Fruit fly (Drosophila melanogaster) whole organism, prepupa: ENCODE measurements around the gene CG33703.

Experiments used
- Blimp-1 ChIP-seq: fragments of 200-800 bp; sonication (Bioruptor generic); optimal IDR thresholded peaks from 3 replicates; lab custom pipeline; 2017; ENCODE audit warnings: missing biosample characterization, missing genetic modification characterization, mild to moderate bottlenecking, moderate library complexity, missing genetic modification reagents
- CG10631 ChIP-seq: fragments of 200-800 bp; sonication (Bioruptor generic); optimal IDR thresholded peaks from 2 replicates; lab custom pipeline; 2016; ENCODE audit warnings: missing biosample characterization, missing genetic modification characterization
- CG10669 ChIP-seq: fragments of 200-800 bp; sonication (Bioruptor generic); optimal IDR thresholded peaks from 3 replicates; lab custom pipeline; 2018; ENCODE audit warnings: missing biosample characterization, mild to moderate bottlenecking, missing genetic modification characterization, moderate library complexity
- CG11762 ChIP-seq: fragments of 200-800 bp; sonication (Bioruptor generic); optimal IDR thresholded peaks from 3 replicates; lab custom pipeline; 2016; ENCODE audit warnings: missing biosample characterization, missing genetic modification characterization; ENCODE audit not compliant: insufficient read depth
- CG11902 ChIP-seq: fragments of 200-800 bp; sonication (Bioruptor generic); optimal IDR thresholded peaks from 3 replicates; lab custom pipeline; 2016; ENCODE audit warnings: missing biosample characterization, missing genetic modification characterization
- CG15336 ChIP-seq: fragments of 200-800 bp; sonication (Bioruptor generic); IDR thresholded peaks from 2 replicates; pipeline ENCODE4 v1.3.6; 2022; ENCODE audit warnings: missing biosample characterization, missing genetic modification characterization
- CG16779 ChIP-seq: fragments of 200-800 bp; sonication (Bioruptor generic); optimal IDR thresholded peaks from 3 replicates; lab custom pipeline; 2017; ENCODE audit warnings: missing biosample characterization, mild to moderate bottlenecking, missing genetic modification characterization
- CG3032 ChIP-seq: fragments of 200-800 bp; optimal IDR thresholded peaks from 2 replicates; lab custom pipeline; 2019; ENCODE audit warnings: missing biosample characterization, mild to moderate bottlenecking, missing genetic modification characterization, moderate library complexity
- CG31627 ChIP-seq: fragments of 200-800 bp; sonication (Bioruptor generic); optimal IDR thresholded peaks from 3 replicates; lab custom pipeline; 2016; ENCODE audit warnings: missing biosample characterization, missing genetic modification characterization
- CG34406 ChIP-seq: fragments of 200-800 bp; sonication (Bioruptor generic); optimal IDR thresholded peaks from 3 replicates; lab custom pipeline; 2016; ENCODE audit warnings: missing biosample characterization, missing genetic modification characterization
- CG3919 ChIP-seq: fragments of 200-800 bp; sonication (Bioruptor generic); optimal IDR thresholded peaks from 3 replicates; lab custom pipeline; 2016; ENCODE audit warnings: missing biosample characterization, missing genetic modification characterization
- CG6163 ChIP-seq: fragments of 200-800 bp; sonication (Bioruptor generic); IDR thresholded peaks from 3 replicates; pipeline ENCODE4 v1.3.6; 2022; ENCODE audit warnings: missing biosample characterization, missing genetic modification characterization
- CG6276 ChIP-seq: fragments of 200-800 bp; sonication (Bioruptor generic); optimal IDR thresholded peaks from 2 replicates; lab custom pipeline; 2017; ENCODE audit warnings: missing biosample characterization, mild to moderate bottlenecking, missing genetic modification characterization
- CG6792 ChIP-seq: fragments of 200-800 bp; sonication (Bioruptor generic); optimal IDR thresholded peaks from 3 replicates; lab custom pipeline; 2016; ENCODE audit warnings: missing biosample characterization, missing genetic modification characterization
- CG6808 ChIP-seq: fragments of 200-800 bp; sonication (Bioruptor generic); optimal IDR thresholded peaks from 3 replicates; lab custom pipeline; 2017; ENCODE audit warnings: missing biosample characterization, missing genetic modification characterization, mild to moderate bottlenecking, moderate library complexity, missing genetic modification reagents
- CG6854 ChIP-seq: fragments of 200-800 bp; sonication (Bioruptor generic); optimal IDR thresholded peaks from 2 replicates; lab custom pipeline; 2017; ENCODE audit warnings: missing biosample characterization, mild to moderate bottlenecking, missing genetic modification characterization
- CG7368 ChIP-seq: fragments of 200-800 bp; sonication (Bioruptor generic); optimal IDR thresholded peaks from 3 replicates; lab custom pipeline; 2016; ENCODE audit warnings: missing biosample characterization, missing genetic modification characterization
- CG8119 ChIP-seq: fragments of 200-800 bp; sonication (Bioruptor generic); IDR thresholded peaks from 3 replicates; pipeline ENCODE4 v1.3.6; 2022; ENCODE audit warnings: missing biosample characterization, missing genetic modification characterization
- CG9139 ChIP-seq: fragments of 200-800 bp; sonication (Bioruptor generic); optimal IDR thresholded peaks from 3 replicates; lab custom pipeline; 2017; ENCODE audit warnings: missing biosample characterization, mild to moderate bottlenecking, missing genetic modification characterization
- Eip75B ChIP-seq: fragments of 200-800 bp; sonication (Bioruptor generic); optimal IDR thresholded peaks from 3 replicates; lab custom pipeline; 2016; ENCODE audit warnings: missing biosample characterization, missing genetic modification characterization
- Eip78C ChIP-seq: fragments of 200-800 bp; sonication (Bioruptor generic); peaks from one replicate; lab custom pipeline; 2016; ENCODE audit warnings: missing biosample characterization, missing genetic modification characterization
- Ets21C ChIP-seq: fragments of 200-800 bp; sonication (Bioruptor generic); optimal IDR thresholded peaks from 3 replicates; lab custom pipeline; 2016; ENCODE audit warnings: missing biosample characterization, missing genetic modification characterization
- Gug ChIP-seq: fragments of 200-800 bp; sonication (Bioruptor generic); IDR thresholded peaks from 2 replicates; pipeline ENCODE4 v1.3.6; 2022; ENCODE audit warnings: missing biosample characterization, missing genetic modification characterization
- Hr38 ChIP-seq: sonication (Bioruptor generic); optimal IDR thresholded peaks from 2 replicates; lab custom pipeline; 2016; ENCODE audit warnings: missing biosample characterization, missing genetic modification characterization
- Hr4 ChIP-seq: fragments of 200-800 bp; sonication (Bioruptor generic); optimal IDR thresholded peaks from 3 replicates; lab custom pipeline; 2016; ENCODE audit warnings: missing biosample characterization, missing genetic modification characterization
- Lpt ChIP-seq: fragments of 200-800 bp; sonication (Bioruptor generic); optimal IDR thresholded peaks from 3 replicates; lab custom pipeline; 2016; ENCODE audit warnings: missing biosample characterization, missing genetic modification characterization
- Met ChIP-seq: fragments of 200-800 bp; sonication (Bioruptor generic); optimal IDR thresholded peaks from 3 replicates; lab custom pipeline; 2016; ENCODE audit warnings: missing biosample characterization, missing genetic modification characterization
- OdsH ChIP-seq: fragments of 200-800 bp; sonication (Bioruptor generic); optimal IDR thresholded peaks from 3 replicates; lab custom pipeline; 2016; ENCODE audit warnings: missing biosample characterization, missing genetic modification characterization
- Sox102F ChIP-seq: fragments of 200-800 bp; sonication (Bioruptor generic); optimal IDR thresholded peaks from 2 replicates; lab custom pipeline; 2016; ENCODE audit warnings: missing biosample characterization, mild to moderate bottlenecking, missing genetic modification characterization
- dac ChIP-seq: fragments of 200-800 bp; sonication (Bioruptor generic); optimal IDR thresholded peaks from 2 replicates; lab custom pipeline; 2017; ENCODE audit warnings: missing biosample characterization, mild to moderate bottlenecking, missing genetic modification characterization
- dsx ChIP-seq: fragments of 200-800 bp; optimal IDR thresholded peaks from 3 replicates; lab custom pipeline; 2019; ENCODE audit warnings: missing biosample characterization, mild to moderate bottlenecking, missing genetic modification characterization, moderate library complexity; ENCODE audit not compliant: poor library complexity, severe bottlenecking
- eg ChIP-seq: fragments of 200-800 bp; sonication (Bioruptor generic); IDR thresholded peaks from 3 replicates; pipeline ENCODE4 v1.3.6; 2022; ENCODE audit warnings: missing biosample characterization, missing genetic modification characterization
- esn ChIP-seq: fragments of 200-800 bp; sonication (Bioruptor generic); optimal IDR thresholded peaks from 2 replicates; lab custom pipeline; 2016; ENCODE audit warnings: missing biosample characterization, mild to moderate bottlenecking, missing genetic modification characterization, moderate library complexity
- fd59A ChIP-seq: fragments of 200-800 bp; sonication (Bioruptor generic); optimal IDR thresholded peaks from 2 replicates; lab custom pipeline; 2017; ENCODE audit warnings: missing biosample characterization, mild to moderate bottlenecking, missing genetic modification characterization, missing genetic modification reagents
- fd85E ChIP-seq: fragments of 200-800 bp; sonication (Bioruptor generic); optimal IDR thresholded peaks from 3 replicates; lab custom pipeline; 2016; ENCODE audit warnings: missing biosample characterization, missing genetic modification characterization
- fkh ChIP-seq: fragments of 200-800 bp; sonication (Bioruptor generic); optimal IDR thresholded peaks from 3 replicates; lab custom pipeline; 2017; ENCODE audit warnings: missing biosample characterization, mild to moderate bottlenecking, missing genetic modification characterization, moderate library complexity
- net ChIP-seq: fragments of 200-800 bp; sonication (Bioruptor generic); optimal IDR thresholded peaks from 3 replicates; lab custom pipeline; 2016; ENCODE audit warnings: missing biosample characterization, missing genetic modification characterization
- pdm3 ChIP-seq: fragments of 200-800 bp; sonication (Bioruptor generic); optimal IDR thresholded peaks from 3 replicates; lab custom pipeline; 2016; ENCODE audit warnings: missing biosample characterization, missing genetic modification characterization
- spab ChIP-seq: fragments of 200-800 bp; sonication (Bioruptor generic); optimal IDR thresholded peaks from 2 replicates; lab custom pipeline; 2017; ENCODE audit warnings: missing biosample characterization, mild to moderate bottlenecking, missing genetic modification characterization, missing genetic modification reagents
- ss ChIP-seq, 2 experiments: fragments of 200-800 bp; sonication (Bioruptor generic); optimal IDR thresholded peaks; 2 replicates in 1 of 2; 3 replicates in 1 of 2; lab custom pipeline; 2017 to 2018; ENCODE audit warnings: mild to moderate bottlenecking in 2 of 2, missing biosample characterization in 2 of 2, missing genetic modification characterization in 2 of 2, moderate library complexity in 1 of 2
- svp ChIP-seq: fragments of 200-800 bp; sonication (Bioruptor generic); peaks from one replicate; lab custom pipeline; 2016; ENCODE audit warnings: missing biosample characterization, missing genetic modification characterization
- topi ChIP-seq: fragments of 200-800 bp; sonication (Bioruptor generic); optimal IDR thresholded peaks from 3 replicates; lab custom pipeline; 2016; ENCODE audit warnings: missing biosample characterization, missing genetic modification characterization
- vri ChIP-seq: fragments of 200-800 bp; sonication (Bioruptor generic); optimal IDR thresholded peaks from 3 replicates; lab custom pipeline; 2016; ENCODE audit warnings: missing biosample characterization, mild to moderate bottlenecking, missing genetic modification characterization

The CG33703 gene

dm6 chr3L:9555004-9555403, 42.5 kb upstream of the CG33703 start (continued):
- no peak for TF ChIP-seq CG11762 (GFP tag; lab: Kevin White, UChicago)
- no peak for TF ChIP-seq CG3032 (tag; lab: Kevin White, UChicago)
- TF ChIP-seq CG6854 (GFP tag; lab: Kevin White, UChicago), result no peak
- TF ChIP-seq, all 60 proteins: peak for 4

dm6 chr3L:9552190-9552809, 39.8 kb upstream of the CG33703 start:
- TF ChIP-seq CG34406 (GFP tag; lab: Kevin White, UChicago) (no peak), esn (no peak), CG6854 (GFP tag; lab: Kevin White, UChicago) (no peak), fd85E (GFP tag; lab: Kevin White, UChicago) (no peak), CG10631 (GFP tag; lab: Kevin White, UChicago) (no peak), CG6808 (GFP tag; lab: Kevin White, UChicago) (no peak), Gug (GFP tag; lab: Robert Waterston, UW) (peak; percentile 49; the same call in 1 of the 2 replicates), fkh (GFP tag; lab: Kevin White, UChicago) (peak; percentile 19), Lpt (no peak), CG6163 (GFP tag; lab: Robert Waterston, UW) (no peak), CG8119 (GFP tag; lab: Robert Waterston, UW) (no peak), CG9139 (GFP tag; lab: Kevin White, UChicago) (no peak), svp (GFP tag; lab: Kevin White, UChicago) (peak; percentile 46), vri (GFP tag; lab: Kevin White, UChicago) (no peak), CG11902 (GFP tag; lab: Kevin White, UChicago) (no peak), fd59A (GFP tag; lab: Kevin White, UChicago) (no peak), Hr4 (GFP tag; lab: Kevin White, UChicago) (peak; percentile 4), Eip78C (GFP tag; lab: Kevin White, UChicago) (peak; percentile 58), Met (no peak), dac (no peak), eg (GFP tag; lab: Robert Waterston, UW) (peak; percentile 61; the same call in 2 of the 3 replicates), Ets21C (GFP tag; lab: Kevin White, UChicago) (no peak)

dm6 chr3L:9550873-9551580, 38.6 kb upstream of the CG33703 start:
- TF ChIP-seq dsx (GFP tag; lab: Kevin White, UChicago) (no peak), CG31627 (GFP tag; lab: Kevin White, UChicago) (no peak), CG6854 (GFP tag; lab: Kevin White, UChicago) (peak; percentile 34), ss (GFP tag; optimal IDR thresholded peaks at IDR 0.05; lab: Kevin White, UChicago) (peak; percentile 79 to 82), CG7368 (GFP tag; lab: Kevin White, UChicago) (peak; percentile 41), svp (GFP tag; lab: Kevin White, UChicago) (peak; percentile 90), spab (GFP tag; lab: Kevin White, UChicago) (peak; percentile 58), CG6276 (no peak), pdm3 (GFP tag; lab: Kevin White, UChicago) (peak; percentile 23), Gug (GFP tag; lab: Robert Waterston, UW) (no peak), CG6163 (GFP tag; lab: Robert Waterston, UW) (peak; percentile 75; the same call in 2 of the 3 replicates), Blimp-1 (no peak), CG16779 (tag; lab: Kevin White, UChicago) (peak; percentile 24), CG11902 (GFP tag; lab: Kevin White, UChicago) (no peak), Eip75B (GFP tag; lab: Kevin White, UChicago) (peak; percentile 37), Hr4 (GFP tag; lab: Kevin White, UChicago) (no peak), dac (no peak), fd85E (GFP tag; lab: Kevin White, UChicago) (peak; percentile 2), esn (no peak), eg (GFP tag; lab: Robert Waterston, UW) (no peak), CG9139 (GFP tag; lab: Kevin White, UChicago) (peak; percentile 75), CG10669 (GFP tag; lab: Kevin White, UChicago) (peak; percentile 35), CG6792 (GFP tag; lab: Kevin White, UChicago) (peak; percentile 21), Hr38 (GFP tag; lab: Kevin White, UChicago) (no peak), Sox102F (GFP tag; lab: Kevin White, UChicago) (peak; percentile 52), CG8119 (GFP tag; lab: Robert Waterston, UW) (0 out of 3 replicates have a peak, but pooled peaks have one; percentile 15), OdsH (GFP tag; lab: Kevin White, UChicago) (peak; percentile 15), vri (GFP tag; lab: Kevin White, UChicago) (no peak), CG15336 (GFP tag; lab: Robert Waterston, UW) (no peak), CG3919 (GFP tag; lab: Kevin White, UChicago) (peak; percentile 49), net (GFP tag; lab: Kevin White, UChicago) (peak; percentile 20), topi (peak; percentile 18)
